Worm (Caenorhabditis elegans): Measurements from ENCODE around the gene osta-1.

DNA sequence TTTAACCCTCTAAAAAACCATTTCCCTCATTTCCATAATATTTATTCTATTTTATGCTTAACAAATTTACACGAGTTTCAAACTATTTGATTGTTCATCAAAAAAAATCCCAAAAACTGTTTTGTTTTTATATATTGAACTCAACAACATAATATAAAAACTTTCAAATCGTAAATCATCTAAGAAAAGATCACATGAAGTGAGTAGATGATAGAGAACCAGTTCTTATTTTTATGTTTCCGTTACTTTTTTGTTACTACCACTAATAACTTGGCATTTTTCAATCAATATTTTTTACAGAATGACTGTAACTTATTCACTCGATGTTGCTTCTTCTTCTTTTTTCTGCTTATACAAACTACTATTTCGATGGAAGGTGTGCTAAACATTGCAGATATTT lies 6.2 kb downstream of the osta-1 start, which contains the start of gene best-3:
- TF ChIP-seq hrde-1 (tag; optimal IDR thresholded peaks at IDR 0.05; ENCODE audit: borderline replicate concordance) (no peak), lin-54 (GFP tag; optimal IDR thresholded peaks at IDR 0.05) (no peak), mxl-1 (tag; optimal IDR thresholded peaks at IDR 0.05) (no peak), ztf-22 (GFP tag; optimal IDR thresholded peaks at IDR 0.05) (no peak), tbp1 (GFP tag; optimal IDR thresholded peaks at IDR 0.05) (no peak), zfh-2 (GFP tag; conservative IDR thresholded peaks at IDR 0.05) (no peak), unc-62 (GFP tag; optimal IDR thresholded peaks at IDR 0.05) (no peak), mel-28 (tag; optimal IDR thresholded peaks at IDR 0.05; ENCODE audit: borderline replicate concordance) (no peak), ceh-58 (GFP tag; IDR thresholded peaks at IDR 0.05) (no peak), ets-4 (GFP tag; optimal IDR thresholded peaks at IDR 0.05) (no peak), madf-3 (GFP tag; IDR thresholded peaks at IDR 0.05) (no peak), dpff-1 (tag; optimal IDR thresholded peaks at IDR 0.05) (no peak), hmg-1.2 (GFP tag; IDR thresholded peaks at IDR 0.05) (no peak), ZK185.1 (tag; optimal IDR thresholded peaks at IDR 0.05; ENCODE audit: poor library complexity, severe bottlenecking) (no peak)
